Worm (Caenorhabditis elegans) whole organism, late embryonic: ENCODE measurements around the gene R01H2.4.

ENCODE experiments used
- K09A11.1 ChIP-seq: sonication (generic microtip); optimal IDR thresholded peaks from 2 replicates; lab custom pipeline; 2017; ENCODE audit warnings: antibody characterized with exemption, mild to moderate bottlenecking, missing genetic modification characterization, missing compliant biosample characterization; ENCODE audit not compliant: insufficient read depth
- Y22D7AL.16 ChIP-seq: sonication (generic microtip); optimal IDR thresholded peaks from 2 replicates; lab custom pipeline; 2016; ENCODE audit warnings: missing genetic modification characterization, missing compliant biosample characterization
- ceh-14 ChIP-seq: sonication (generic microtip); optimal IDR thresholded peaks from 2 replicates; lab custom pipeline; 2016; ENCODE audit warnings: missing genotype, missing genetic modification characterization, missing compliant biosample characterization
- ceh-18 ChIP-seq: sonication (generic microtip); optimal IDR thresholded peaks from 2 replicates; lab custom pipeline; 2016; ENCODE audit warnings: missing genetic modification characterization, missing compliant biosample characterization
- ceh-2 ChIP-seq: sonication (generic microtip); optimal IDR thresholded peaks from 2 replicates; lab custom pipeline; 2016; ENCODE audit warnings: missing genotype, missing genetic modification characterization, missing compliant biosample characterization
- ceh-22 ChIP-seq: sonication (generic microtip); optimal IDR thresholded peaks from 2 replicates; lab custom pipeline; 2017; ENCODE audit warnings: missing biosample characterization, missing genetic modification characterization
- ceh-30 ChIP-seq: fragments of 150-350 bp; optimal IDR thresholded peaks from 2 replicates; lab custom pipeline; 2014; ENCODE audit warnings: missing biosample characterization, missing genetic modification characterization
- ceh-45 ChIP-seq: fragments of 200-800 bp; sonication (Bioruptor generic); IDR thresholded peaks from 2 replicates; pipeline ENCODE4 v1.3.6; 2022; ENCODE audit warnings: missing genetic modification reagents, missing genetic modification characterization, missing compliant biosample characterization
- ceh-9 ChIP-seq: sonication (generic microtip); optimal IDR thresholded peaks from 2 replicates; lab custom pipeline; 2016; ENCODE audit warnings: mild to moderate bottlenecking, missing genetic modification characterization, inconsistent platforms, missing compliant biosample characterization
- dve-1 ChIP-seq: sonication (generic microtip); optimal IDR thresholded peaks from 2 replicates; lab custom pipeline; 2017; ENCODE audit warnings: antibody characterized with exemption, mild to moderate bottlenecking, missing genetic modification characterization, missing compliant biosample characterization
- elt-2 ChIP-seq: sonication (generic microtip); optimal IDR thresholded peaks from 2 replicates; lab custom pipeline; 2016; ENCODE audit warnings: missing genetic modification reagents, missing genetic modification characterization, missing compliant biosample characterization
- ets-4 ChIP-seq: sonication (generic microtip); optimal IDR thresholded peaks from 2 replicates; lab custom pipeline; 2016; ENCODE audit warnings: missing genetic modification characterization, missing compliant biosample characterization
- fax-1 ChIP-seq: sonication (generic microtip); optimal IDR thresholded peaks from 2 replicates; lab custom pipeline; 2016; ENCODE audit warnings: missing genotype, missing genetic modification characterization, missing compliant biosample characterization
- fkh-10 ChIP-seq: fragments of 150-350 bp; optimal IDR thresholded peaks from 2 replicates; lab custom pipeline; 2014; ENCODE audit warnings: missing biosample characterization, missing genetic modification reagents, missing genetic modification characterization
- fkh-6 ChIP-seq: sonication (generic microtip); optimal IDR thresholded peaks from 2 replicates; lab custom pipeline; 2016; ENCODE audit warnings: missing genetic modification characterization, missing compliant biosample characterization
- gmeb-2 ChIP-seq: sonication (generic microtip); optimal IDR thresholded peaks from 2 replicates; lab custom pipeline; 2016; ENCODE audit warnings: missing genetic modification characterization, inconsistent platforms, missing compliant biosample characterization
- hlh-15 ChIP-seq: sonication (generic microtip); optimal IDR thresholded peaks from 2 replicates; lab custom pipeline; 2016; ENCODE audit warnings: missing genetic modification characterization, missing compliant biosample characterization
- hlh-6 ChIP-seq: sonication (generic microtip); optimal IDR thresholded peaks from 2 replicates; lab custom pipeline; 2016; ENCODE audit warnings: missing genotype, missing genetic modification characterization, missing compliant biosample characterization
- hlh-8 ChIP-seq: sonication (generic microtip); optimal IDR thresholded peaks from 2 replicates; lab custom pipeline; 2016; ENCODE audit warnings: missing genotype, missing genetic modification characterization, missing compliant biosample characterization
- lin-11 ChIP-seq: fragments of 200-800 bp; sonication (Bioruptor generic); optimal IDR thresholded peaks from 2 replicates; lab custom pipeline; 2018; ENCODE audit warnings: mild to moderate bottlenecking, missing genetic modification characterization, missing compliant biosample characterization
- mec-3 ChIP-seq: sonication (generic microtip); optimal IDR thresholded peaks from 2 replicates; lab custom pipeline; 2016; ENCODE audit warnings: borderline replicate concordance, missing genetic modification characterization, missing compliant biosample characterization
- nfya-1 ChIP-seq: sonication (generic microtip); optimal IDR thresholded peaks from 2 replicates; lab custom pipeline; 2017; ENCODE audit warnings: missing genetic modification characterization, mild to moderate bottlenecking, missing compliant biosample characterization, antibody characterized with exemption, moderate library complexity
- nhr-11 ChIP-seq: fragments of 150-350 bp; optimal IDR thresholded peaks from 2 replicates; lab custom pipeline; 2014; ENCODE audit warnings: missing biosample characterization, missing genetic modification characterization
- npax-4 ChIP-seq: sonication (generic microtip); optimal IDR thresholded peaks from 2 replicates; lab custom pipeline; 2016; ENCODE audit warnings: missing genetic modification characterization, missing compliant biosample characterization
- odd-2 ChIP-seq: sonication (generic microtip); optimal IDR thresholded peaks from 2 replicates; lab custom pipeline; 2017; ENCODE audit warnings: antibody characterized with exemption, mild to moderate bottlenecking, missing genetic modification characterization, missing compliant biosample characterization
- pag-3 ChIP-seq: sonication (generic microtip); optimal IDR thresholded peaks from 2 replicates; lab custom pipeline; 2016; ENCODE audit warnings: missing compliant biosample characterization, missing genetic modification characterization, borderline replicate concordance
- pha-2 ChIP-seq: sonication (generic microtip); optimal IDR thresholded peaks from 2 replicates; lab custom pipeline; 2017; ENCODE audit warnings: mild to moderate bottlenecking, missing genetic modification characterization, missing compliant biosample characterization
- pha-4 ChIP-seq: fragments of 150-350 bp; optimal IDR thresholded peaks from 2 replicates; lab custom pipeline; 2018; ENCODE audit warnings: missing biosample characterization, missing genetic modification reagents, missing genetic modification characterization
- pqm-1 ChIP-seq: sonication (generic microtip); optimal IDR thresholded peaks from 2 replicates; lab custom pipeline; 2016; ENCODE audit warnings: missing genetic modification characterization, missing compliant biosample characterization
- ref-2 ChIP-seq: sonication (generic microtip); optimal IDR thresholded peaks from 2 replicates; lab custom pipeline; 2016; ENCODE audit warnings: missing genetic modification characterization, missing compliant biosample characterization
- syd-9 ChIP-seq: sonication (generic microtip); optimal IDR thresholded peaks from 2 replicates; lab custom pipeline; 2016; ENCODE audit warnings: mild to moderate bottlenecking, missing genetic modification characterization, moderate library complexity, missing compliant biosample characterization
- tbx-7 ChIP-seq: sonication (generic microtip); optimal IDR thresholded peaks from 2 replicates; lab custom pipeline; 2016; ENCODE audit warnings: missing genotype, missing genetic modification characterization, missing compliant biosample characterization
- ttx-3 ChIP-seq: sonication (generic microtip); optimal IDR thresholded peaks from 2 replicates; lab custom pipeline; 2016; ENCODE audit warnings: missing genetic modification reagents, missing genetic modification characterization, missing compliant biosample characterization
- unc-3 ChIP-seq, 2 experiments: fragments of 200-800 bp in 1 of 2; sonication (Bioruptor generic) in 1 of 2; sonication (generic microtip) in 1 of 2; conservative IDR thresholded peaks in 1 of 2; optimal IDR thresholded peaks in 1 of 2; 2 replicates each; pipeline versions ENCODE4 v1.3.6 to Lab custom; 2016 to 2022; ENCODE audit warnings: missing compliant biosample characterization in 2 of 2, missing genetic modification characterization in 2 of 2, missing genetic modification reagents in 1 of 2
- unc-42 ChIP-seq: sonication (generic microtip); optimal IDR thresholded peaks from 2 replicates; lab custom pipeline; 2016; ENCODE audit warnings: missing genotype, missing genetic modification characterization, missing compliant biosample characterization
- unc-55 ChIP-seq: sonication (generic microtip); optimal IDR thresholded peaks from 2 replicates; lab custom pipeline; 2017; ENCODE audit warnings: missing biosample characterization, missing genetic modification reagents, missing genetic modification characterization
- unc-86 ChIP-seq: sonication (generic microtip); optimal IDR thresholded peaks from 2 replicates; lab custom pipeline; 2016; ENCODE audit warnings: missing genetic modification characterization, missing compliant biosample characterization

R01H2.4 gene

DNA sequence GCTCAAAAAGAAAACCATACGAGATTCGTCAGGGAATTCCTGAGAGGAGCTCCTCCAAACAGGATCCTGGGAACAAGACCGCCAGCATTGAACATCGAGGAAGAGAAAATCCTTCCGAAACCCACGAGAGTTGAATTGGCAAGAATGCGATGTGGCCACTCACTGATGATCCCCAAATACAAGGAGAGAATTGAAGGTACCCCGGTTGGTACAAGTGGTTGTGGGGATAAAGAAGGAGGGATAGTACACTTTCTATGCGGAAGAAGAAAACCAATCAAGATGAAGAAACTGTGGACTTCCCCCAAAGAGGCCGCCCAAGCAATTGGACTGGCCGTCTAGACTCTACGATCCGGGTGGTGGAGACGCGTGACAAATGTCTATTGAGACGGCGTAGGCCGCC is 1.0 kb downstream of the R01H2.4 start:
- TF ChIP-seq ttx-3 (no peak), npax-4 (no peak), ceh-2 (tag; lab: Kevin White, UChicago) (no peak), pha-4 (tag; lab: Kevin White, UChicago) (no peak), fkh-10 (GFP tag; lab: Kevin White, UChicago) (no peak), K09A11.1 (tag; lab: Kevin White, UChicago) (no peak), pqm-1 (no peak), ceh-18 (tag; lab: Kevin White, UChicago) (no peak), unc-55 (GFP tag; lab: Kevin White, UChicago) (no peak), pag-3 (tag; lab: Kevin White, UChicago) (no peak), nhr-11 (tag; lab: Kevin White, UChicago) (no peak), hlh-8 (no peak), Y22D7AL.16 (tag; lab: Kevin White, UChicago) (no peak), hlh-15 (tag; lab: Kevin White, UChicago) (no peak), pha-2 (tag; lab: Kevin White, UChicago) (no peak), mec-3 (no peak)
- TF ChIP-seq, all 69 proteins: peak for 0

- TF ChIP-seq unc-55 (GFP tag; lab: Kevin White, UChicago) (no peak), odd-2 (no peak), nfya-1 (tag; lab: Kevin White, UChicago) (no peak), ceh-30 (tag; lab: Kevin White, UChicago) (no peak), hlh-6 (tag; lab: Kevin White, UChicago) (no peak), fkh-6 (tag; lab: Kevin White, UChicago) (no peak), unc-42 (tag; lab: Kevin White, UChicago) (no peak), ceh-14 (tag; lab: Kevin White, UChicago) (no peak), syd-9 (tag; lab: Kevin White, UChicago) (no peak), fax-1 (tag; lab: Kevin White, UChicago) (no peak), ceh-22 (tag; lab: Kevin White, UChicago) (no peak), ttx-3 (no peak), pag-3 (tag; lab: Kevin White, UChicago) (no peak)
Measured at ce11 chrIII:7062580-7062979, 1.5 kb downstream of the R01H2.4 start, which contains the start of gene R01H2.1. TSS of gene R01H2.1 (plus strand) at chrIII:7062880.

ce11 chrIII:7060531-7061095 is 3.5 kb downstream of the R01H2.4 start, which contains the start of gene egg-2:
TSS of gene egg-2 (minus strand) at chrIII:7060583.
- TF ChIP-seq nfya-1 (tag; lab: Kevin White, UChicago) = no peak
- TF ChIP-seq ceh-14 (tag; lab: Kevin White, UChicago) = no peak
- TF ChIP-seq unc-3 (GFP tag; conservative IDR thresholded peaks at IDR 0.05; lab: Robert Waterston, UW) = no peak
- no peak for TF ChIP-seq unc-3 (tag; optimal IDR thresholded peaks at IDR 0.05; lab: Kevin White, UChicago)
- no peak for TF ChIP-seq gmeb-2 (tag; lab: Kevin White, UChicago)
- TF ChIP-seq syd-9 (tag; lab: Kevin White, UChicago) = no peak
- no peak for TF ChIP-seq pqm-1
- no peak for TF ChIP-seq ref-2 (tag; lab: Kevin White, UChicago)
- no peak for TF ChIP-seq hlh-15 (tag; lab: Kevin White, UChicago)
- TF ChIP-seq nhr-11 (tag; lab: Kevin White, UChicago) = no peak
- no peak for TF ChIP-seq dve-1

DNA sequence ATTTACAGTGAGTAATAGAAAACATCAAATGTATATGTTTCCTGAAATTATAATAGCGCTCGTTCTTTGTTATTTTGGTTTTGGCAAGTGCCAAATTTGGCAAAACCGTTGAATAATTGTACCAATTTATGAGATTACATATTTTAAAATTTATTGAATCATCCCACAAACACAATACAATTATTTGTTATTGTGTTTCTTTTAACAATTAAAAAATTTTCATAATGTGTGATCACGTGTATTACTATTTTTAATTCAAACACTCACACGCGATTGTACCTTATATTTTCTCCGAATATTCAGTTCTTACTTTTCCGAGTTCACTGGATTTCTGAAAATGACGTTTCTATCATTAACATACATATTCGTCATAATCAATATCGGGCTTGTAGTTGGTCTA is 7.8 kb downstream of the R01H2.4 start, which contains the start of gene R01H2.2:
R01H2.2 (plus strand) TSS at position 301 of the 400 bp plus-strand sequence.
- no peak for TF ChIP-seq elt-2

ce11 chrIII:7045643-7046042 is 18.4 kb downstream of the R01H2.4 start, which contains the start of gene R01H2.7:
TSS of gene R01H2.7 (minus strand) at chrIII:7045743.
- no peak for TF ChIP-seq npax-4
- no peak for TF ChIP-seq ets-4 (tag; lab: Kevin White, UChicago)
- TF ChIP-seq ceh-9 = no peak
- TF ChIP-seq ceh-45 = no peak
- TF ChIP-seq unc-86 (tag; lab: Kevin White, UChicago) = no peak
- no peak for TF ChIP-seq pqm-1
- no peak for TF ChIP-seq nfya-1 (tag; lab: Kevin White, UChicago)
- TF ChIP-seq tbx-7 (tag; lab: Kevin White, UChicago) = no peak
- TF ChIP-seq lin-11 (tag; lab: Kevin White, UChicago) = no peak
